Fruit fly (Drosophila melanogaster) whole organism, pupa: Measurements from ENCODE around the gene Arl1.

Experiments
- CG10348 ChIP-seq: fragments of 200-800 bp; sonication (Bioruptor generic); IDR thresholded peaks from 2 replicates; pipeline ENCODE4 v1.3.6; 2022; ENCODE audit warnings: missing biosample characterization, missing genetic modification characterization
- CG13204 ChIP-seq: fragments of 200-800 bp; sonication (Bioruptor generic); optimal IDR thresholded peaks from 2 replicates; lab custom pipeline; 2018; ENCODE audit warnings: missing biosample characterization, mild to moderate bottlenecking, missing genetic modification characterization, moderate library complexity
- CG8159 ChIP-seq: fragments of 200-800 bp; sonication (Bioruptor generic); optimal IDR thresholded peaks from 3 replicates; lab custom pipeline; 2018; ENCODE audit warnings: missing biosample characterization, mild to moderate bottlenecking, missing genetic modification characterization, moderate library complexity
- D1 ChIP-seq: fragments of 200-800 bp; sonication (Bioruptor generic); optimal IDR thresholded peaks from 2 replicates; lab custom pipeline; 2018; ENCODE audit warnings: missing biosample characterization, mild to moderate bottlenecking, missing genetic modification characterization, moderate library complexity
- EcR ChIP-seq: fragments of 200-800 bp; sonication (Bioruptor generic); optimal IDR thresholded peaks from 3 replicates; lab custom pipeline; 2019; ENCODE audit warnings: missing biosample characterization, missing genetic modification characterization, mild to moderate bottlenecking, moderate library complexity, missing genetic modification reagents
- Ets98B ChIP-seq: fragments of 200-800 bp; sonication (Bioruptor generic); IDR thresholded peaks from 2 replicates; pipeline ENCODE4 v1.3.6; 2022; ENCODE audit warnings: missing biosample characterization, missing genetic modification characterization
- Pif1A ChIP-seq: fragments of 200-800 bp; sonication (Bioruptor generic); optimal IDR thresholded peaks from 3 replicates; lab custom pipeline; 2016; ENCODE audit warnings: missing biosample characterization, missing genetic modification characterization
- Snoo ChIP-seq: fragments of 200-800 bp; sonication (Bioruptor generic); optimal IDR thresholded peaks from 3 replicates; lab custom pipeline; 2017; ENCODE audit warnings: missing biosample characterization, mild to moderate bottlenecking, missing genetic modification characterization, inconsistent platforms
- fd96Ca ChIP-seq: fragments of 200-800 bp; sonication (Bioruptor generic); IDR thresholded peaks from 3 replicates; pipeline ENCODE4 v1.3.6; 2022; ENCODE audit warnings: missing biosample characterization, missing genetic modification characterization
- gl ChIP-seq: fragments of 200-800 bp; sonication (Bioruptor generic); optimal IDR thresholded peaks from 2 replicates; lab custom pipeline; 2018; ENCODE audit warnings: missing biosample characterization, mild to moderate bottlenecking, missing genetic modification characterization

DNA sequence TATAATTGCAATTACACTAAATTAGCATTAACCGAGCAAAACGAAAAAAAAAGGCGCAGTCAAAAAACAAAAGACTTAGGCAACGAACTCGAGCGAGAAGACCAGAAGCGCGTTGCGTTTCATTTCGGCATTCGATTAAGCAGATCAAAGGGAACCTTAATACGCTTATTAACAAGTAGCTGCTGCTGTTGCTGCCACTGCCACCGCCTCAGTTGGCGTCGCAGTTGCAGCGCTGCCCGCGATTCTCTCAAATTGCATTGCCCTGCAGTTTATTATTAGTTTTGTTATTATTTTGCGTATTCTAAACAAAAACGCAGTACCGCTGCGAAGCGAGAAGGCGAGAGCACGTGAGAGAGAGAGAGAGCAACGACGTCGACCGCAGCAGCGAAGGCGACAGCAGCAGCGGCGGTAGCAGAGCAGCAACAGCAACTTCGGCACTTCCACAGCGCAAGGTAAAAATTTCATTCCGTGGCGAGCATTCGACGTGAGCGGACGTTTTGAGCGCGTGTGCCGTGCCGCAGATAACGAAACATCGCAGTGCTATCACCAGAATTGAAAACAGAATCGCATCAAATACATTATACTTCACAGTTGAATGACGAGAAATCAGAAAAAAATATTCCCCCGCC lies 40.2 kb downstream of the Arl1 start, which contains the start of gene Notum:
- TF ChIP-seq CG8159 (tag; lab: Kevin White, UChicago), result no peak
- TF ChIP-seq EcR (GFP tag; lab: Kevin White, UChicago), result no peak
- no peak for TF ChIP-seq CG10348 (GFP tag; lab: Robert Waterston, UW)
- TF ChIP-seq D1 (tag; lab: Kevin White, UChicago), result no peak
- peak; percentile 76 for TF ChIP-seq CG13204 (GFP tag; lab: Kevin White, UChicago)
- TF ChIP-seq fd96Ca (GFP tag; lab: Robert Waterston, UW), result no peak
- peak; percentile 19; the same call in 1 of the 2 replicates for TF ChIP-seq Ets98B
- no peak for TF ChIP-seq Snoo
- no peak for TF ChIP-seq gl (tag; lab: Kevin White, UChicago)
- no peak for TF ChIP-seq Pif1A (GFP tag; lab: Kevin White, UChicago)
